Worm (Caenorhabditis elegans) whole organism, late embryonic: ENCODE measurements around the gene Y47D3A.1.

ENCODE experiments used
- C08G9.2 ChIP-seq: sonication (generic microtip); optimal IDR thresholded peaks from 2 replicates; lab custom pipeline; 2016; ENCODE audit warnings: mild to moderate bottlenecking, missing genetic modification characterization, moderate library complexity, missing compliant biosample characterization
- C38D4.7 ChIP-seq: fragments of 200-800 bp; sonication (Bioruptor generic); optimal IDR thresholded peaks from 2 replicates; lab custom pipeline; 2018; ENCODE audit warnings: mild to moderate bottlenecking, missing genetic modification characterization, moderate library complexity, missing compliant biosample characterization
- F13H6.1 ChIP-seq: sonication (generic microtip); optimal IDR thresholded peaks from 2 replicates; lab custom pipeline; 2016; ENCODE audit warnings: missing genetic modification characterization, missing compliant biosample characterization
- K09A11.1 ChIP-seq: sonication (generic microtip); optimal IDR thresholded peaks from 2 replicates; lab custom pipeline; 2017; ENCODE audit warnings: antibody characterized with exemption, mild to moderate bottlenecking, missing genetic modification characterization, missing compliant biosample characterization; ENCODE audit not compliant: insufficient read depth
- T23F11.4 ChIP-seq: fragments of 200-800 bp; sonication (Bioruptor generic); optimal IDR thresholded peaks from 2 replicates; lab custom pipeline; 2018; ENCODE audit warnings: mild to moderate bottlenecking, missing genetic modification characterization, missing compliant biosample characterization
- Y22D7AL.16 ChIP-seq: sonication (generic microtip); optimal IDR thresholded peaks from 2 replicates; lab custom pipeline; 2016; ENCODE audit warnings: missing genetic modification characterization, missing compliant biosample characterization
- ama-1 ChIP-seq: fragments of 150-350 bp; optimal IDR thresholded peaks from 2 replicates; lab custom pipeline; 2014
- ceh-19 ChIP-seq: fragments of 200-800 bp; sonication (Bioruptor generic); optimal IDR thresholded peaks from 2 replicates; lab custom pipeline; 2018; ENCODE audit warnings: mild to moderate bottlenecking, missing genetic modification characterization, missing compliant biosample characterization
- ceh-2 ChIP-seq: sonication (generic microtip); optimal IDR thresholded peaks from 2 replicates; lab custom pipeline; 2016; ENCODE audit warnings: missing genotype, missing genetic modification characterization, missing compliant biosample characterization
- ceh-22 ChIP-seq: sonication (generic microtip); optimal IDR thresholded peaks from 2 replicates; lab custom pipeline; 2017; ENCODE audit warnings: missing biosample characterization, missing genetic modification characterization
- ceh-24 ChIP-seq: sonication (generic microtip); optimal IDR thresholded peaks from 2 replicates; lab custom pipeline; 2016; ENCODE audit warnings: mild to moderate bottlenecking, missing genetic modification characterization, missing compliant biosample characterization
- ceh-30 ChIP-seq: fragments of 150-350 bp; optimal IDR thresholded peaks from 2 replicates; lab custom pipeline; 2014; ENCODE audit warnings: missing biosample characterization, missing genetic modification characterization
- ceh-31 ChIP-seq: sonication (generic microtip); optimal IDR thresholded peaks from 2 replicates; lab custom pipeline; 2016; ENCODE audit warnings: missing genetic modification characterization, missing compliant biosample characterization
- ceh-34 ChIP-seq: sonication (generic microtip); optimal IDR thresholded peaks from 2 replicates; lab custom pipeline; 2016; ENCODE audit warnings: mild to moderate bottlenecking, missing genetic modification characterization, missing compliant biosample characterization
- ceh-45 ChIP-seq: fragments of 200-800 bp; sonication (Bioruptor generic); IDR thresholded peaks from 2 replicates; pipeline ENCODE4 v1.3.6; 2022; ENCODE audit warnings: missing genetic modification reagents, missing genetic modification characterization, missing compliant biosample characterization
- ceh-48 ChIP-seq: sonication (generic microtip); optimal IDR thresholded peaks from 2 replicates; lab custom pipeline; 2016; ENCODE audit warnings: missing genetic modification characterization, inconsistent platforms, missing compliant biosample characterization
- ceh-6 ChIP-seq: fragments of 200-800 bp; sonication (Bioruptor generic); optimal IDR thresholded peaks from 2 replicates; lab custom pipeline; 2018; ENCODE audit warnings: mild to moderate bottlenecking, missing genetic modification characterization, missing compliant biosample characterization
- ceh-9 ChIP-seq: sonication (generic microtip); optimal IDR thresholded peaks from 2 replicates; lab custom pipeline; 2016; ENCODE audit warnings: mild to moderate bottlenecking, missing genetic modification characterization, inconsistent platforms, missing compliant biosample characterization
- che-1 ChIP-seq: sonication (generic microtip); optimal IDR thresholded peaks from 2 replicates; lab custom pipeline; 2016; ENCODE audit warnings: mild to moderate bottlenecking, missing genetic modification characterization, missing compliant biosample characterization
- dmd-4 ChIP-seq: sonication (generic microtip); optimal IDR thresholded peaks from 2 replicates; lab custom pipeline; 2016; ENCODE audit warnings: borderline replicate concordance, missing genetic modification characterization, missing compliant biosample characterization
- dve-1 ChIP-seq: sonication (generic microtip); optimal IDR thresholded peaks from 2 replicates; lab custom pipeline; 2017; ENCODE audit warnings: antibody characterized with exemption, mild to moderate bottlenecking, missing genetic modification characterization, missing compliant biosample characterization
- elt-2 ChIP-seq: sonication (generic microtip); optimal IDR thresholded peaks from 2 replicates; lab custom pipeline; 2016; ENCODE audit warnings: missing genetic modification reagents, missing genetic modification characterization, missing compliant biosample characterization
- elt-4 ChIP-seq: sonication (generic microtip); optimal IDR thresholded peaks from 2 replicates; lab custom pipeline; 2016; ENCODE audit warnings: missing genetic modification characterization, missing compliant biosample characterization
- ets-4 ChIP-seq: sonication (generic microtip); optimal IDR thresholded peaks from 2 replicates; lab custom pipeline; 2016; ENCODE audit warnings: missing genetic modification characterization, missing compliant biosample characterization
- eyg-1 ChIP-seq: sonication (generic microtip); optimal IDR thresholded peaks from 2 replicates; lab custom pipeline; 2016; ENCODE audit warnings: missing genotype, missing genetic modification characterization, missing compliant biosample characterization
- fax-1 ChIP-seq: sonication (generic microtip); optimal IDR thresholded peaks from 2 replicates; lab custom pipeline; 2016; ENCODE audit warnings: missing genotype, missing genetic modification characterization, missing compliant biosample characterization
- fkh-10 ChIP-seq: fragments of 150-350 bp; optimal IDR thresholded peaks from 2 replicates; lab custom pipeline; 2014; ENCODE audit warnings: missing biosample characterization, missing genetic modification reagents, missing genetic modification characterization
- fkh-6 ChIP-seq: sonication (generic microtip); optimal IDR thresholded peaks from 2 replicates; lab custom pipeline; 2016; ENCODE audit warnings: missing genetic modification characterization, missing compliant biosample characterization
- gmeb-2 ChIP-seq: sonication (generic microtip); optimal IDR thresholded peaks from 2 replicates; lab custom pipeline; 2016; ENCODE audit warnings: missing genetic modification characterization, inconsistent platforms, missing compliant biosample characterization
- hlh-13 ChIP-seq: fragments of 200-800 bp; sonication (Bioruptor generic); optimal IDR thresholded peaks from 2 replicates; lab custom pipeline; 2018; ENCODE audit warnings: mild to moderate bottlenecking, missing genetic modification characterization, missing compliant biosample characterization
- hlh-15 ChIP-seq: sonication (generic microtip); optimal IDR thresholded peaks from 2 replicates; lab custom pipeline; 2016; ENCODE audit warnings: missing genetic modification characterization, missing compliant biosample characterization
- hlh-30 ChIP-seq: sonication (generic microtip); optimal IDR thresholded peaks from 2 replicates; lab custom pipeline; 2017; ENCODE audit warnings: antibody characterized with exemption, missing genetic modification characterization, missing compliant biosample characterization; ENCODE audit not compliant: insufficient read depth
- hlh-8 ChIP-seq: sonication (generic microtip); optimal IDR thresholded peaks from 2 replicates; lab custom pipeline; 2016; ENCODE audit warnings: missing genotype, missing genetic modification characterization, missing compliant biosample characterization
- madf-2 ChIP-seq: sonication (generic microtip); optimal IDR thresholded peaks from 2 replicates; lab custom pipeline; 2017; ENCODE audit warnings: missing genetic modification characterization, missing compliant biosample characterization
- nfya-1 ChIP-seq: sonication (generic microtip); optimal IDR thresholded peaks from 2 replicates; lab custom pipeline; 2017; ENCODE audit warnings: missing genetic modification characterization, mild to moderate bottlenecking, missing compliant biosample characterization, antibody characterized with exemption, moderate library complexity
- nhr-11 ChIP-seq: fragments of 150-350 bp; optimal IDR thresholded peaks from 2 replicates; lab custom pipeline; 2014; ENCODE audit warnings: missing biosample characterization, missing genetic modification characterization
- nhr-232 ChIP-seq: sonication (generic microtip); optimal IDR thresholded peaks from 2 replicates; lab custom pipeline; 2016; ENCODE audit warnings: missing genetic modification characterization, missing compliant biosample characterization
- pag-3 ChIP-seq: sonication (generic microtip); optimal IDR thresholded peaks from 2 replicates; lab custom pipeline; 2016; ENCODE audit warnings: missing compliant biosample characterization, missing genetic modification characterization, borderline replicate concordance
- pat-9 ChIP-seq: fragments of 200-800 bp; sonication (Bioruptor generic); optimal IDR thresholded peaks from 2 replicates; lab custom pipeline; 2018; ENCODE audit warnings: mild to moderate bottlenecking, missing genetic modification characterization, moderate library complexity, missing compliant biosample characterization
- pax-1 ChIP-seq: fragments of 150-350 bp; optimal IDR thresholded peaks from 2 replicates; lab custom pipeline; 2014; ENCODE audit warnings: missing biosample characterization, missing genetic modification characterization
- pha-2 ChIP-seq: sonication (generic microtip); optimal IDR thresholded peaks from 2 replicates; lab custom pipeline; 2017; ENCODE audit warnings: mild to moderate bottlenecking, missing genetic modification characterization, missing compliant biosample characterization
- pha-4 ChIP-seq: fragments of 150-350 bp; optimal IDR thresholded peaks from 2 replicates; lab custom pipeline; 2018; ENCODE audit warnings: missing biosample characterization, missing genetic modification reagents, missing genetic modification characterization
- pqm-1 ChIP-seq: sonication (generic microtip); optimal IDR thresholded peaks from 2 replicates; lab custom pipeline; 2016; ENCODE audit warnings: missing genetic modification characterization, missing compliant biosample characterization
- pros-1 ChIP-seq: fragments of 150-350 bp; optimal IDR thresholded peaks from 2 replicates; lab custom pipeline; 2014; ENCODE audit warnings: missing biosample characterization, missing genetic modification reagents, missing genetic modification characterization
- sdc-2 ChIP-seq: sonication (generic microtip); optimal IDR thresholded peaks from 2 replicates; lab custom pipeline; 2016; ENCODE audit warnings: missing genotype, missing genetic modification characterization, missing compliant biosample characterization
- sox-2 ChIP-seq: fragments of 200-800 bp; sonication (Bioruptor generic); IDR thresholded peaks from 2 replicates; pipeline ENCODE4 v1.3.6; 2022; ENCODE audit warnings: missing genetic modification reagents, missing genetic modification characterization, missing compliant biosample characterization
- syd-9 ChIP-seq: sonication (generic microtip); optimal IDR thresholded peaks from 2 replicates; lab custom pipeline; 2016; ENCODE audit warnings: mild to moderate bottlenecking, missing genetic modification characterization, moderate library complexity, missing compliant biosample characterization
- tbx-7 ChIP-seq: sonication (generic microtip); optimal IDR thresholded peaks from 2 replicates; lab custom pipeline; 2016; ENCODE audit warnings: missing genotype, missing genetic modification characterization, missing compliant biosample characterization
- unc-42 ChIP-seq: sonication (generic microtip); optimal IDR thresholded peaks from 2 replicates; lab custom pipeline; 2016; ENCODE audit warnings: missing genotype, missing genetic modification characterization, missing compliant biosample characterization
- unc-55 ChIP-seq: sonication (generic microtip); optimal IDR thresholded peaks from 2 replicates; lab custom pipeline; 2017; ENCODE audit warnings: missing biosample characterization, missing genetic modification reagents, missing genetic modification characterization
- zip-5 ChIP-seq: sonication (generic microtip); optimal IDR thresholded peaks from 2 replicates; lab custom pipeline; 2016; ENCODE audit warnings: missing genetic modification characterization, missing compliant biosample characterization

Gene Y47D3A.1

ce11 chrIII:11119176-11119853, 22.3 kb downstream of the Y47D3A.1 start, which contains the start of the genes sup-35 and Y48A6C.4:
TSS of gene sup-35 (minus strand) at chrIII:11119226.
TSS of gene Y48A6C.4 (plus strand) at chrIII:11119803.
- TF ChIP-seq ets-4 (tag; lab: Kevin White, UChicago) (peak; percentile 97), che-1 (peak; percentile 26), ama-1 (lab: Kevin White, UChicago) (no peak), elt-2 (peak; percentile 95), ceh-34 (peak; percentile 85), ceh-31 (tag; lab: Kevin White, UChicago) (peak; percentile 99), hlh-15 (tag; lab: Kevin White, UChicago) (peak; percentile 82), pax-1 (peak; percentile 43), ceh-30 (tag; lab: Kevin White, UChicago) (no peak), C38D4.7 (GFP tag; lab: Kevin White, UChicago) (peak; percentile 55), Y22D7AL.16 (tag; lab: Kevin White, UChicago) (no peak), elt-4 (tag; lab: Kevin White, UChicago) (no peak), ceh-22 (tag; lab: Kevin White, UChicago) (no peak), nfya-1 (tag; lab: Kevin White, UChicago) (peak; percentile 60), ceh-2 (tag; lab: Kevin White, UChicago) (peak; percentile 98), fkh-10 (no peak), nhr-232 (tag; lab: Kevin White, UChicago) (no peak), ceh-24 (tag; lab: Kevin White, UChicago) (no peak), hlh-30 (no peak), hlh-13 (GFP tag; lab: Kevin White, UChicago) (no peak), hlh-8 (tag; lab: Kevin White, UChicago) (peak; percentile 95), tbx-7 (peak; percentile 98), dmd-4 (tag; lab: Kevin White, UChicago) (peak; percentile 40), fkh-6 (peak; percentile 74), ceh-48 (tag; lab: Kevin White, UChicago) (peak; percentile 14), sox-2 (no peak), pqm-1 (peak; percentile 86), ceh-6 (GFP tag; lab: Kevin White, UChicago) (no peak), gmeb-2 (tag; lab: Kevin White, UChicago) (no peak), nhr-11 (tag; lab: Kevin White, UChicago) (no peak), pha-2 (tag; lab: Kevin White, UChicago) (peak; percentile 72), unc-42 (tag; lab: Kevin White, UChicago) (peak; percentile 93), pat-9 (no peak), eyg-1 (tag; lab: Kevin White, UChicago) (peak; percentile 79), madf-2 (tag; lab: Kevin White, UChicago) (peak; percentile 13), T23F11.4 (GFP tag; lab: Kevin White, UChicago) (no peak), unc-55 (GFP tag; lab: Kevin White, UChicago) (peak; percentile 11), ceh-19 (GFP tag; lab: Kevin White, UChicago) (peak; percentile 58), C08G9.2 (peak; percentile 95), pag-3 (peak; percentile 81), syd-9 (tag; lab: Kevin White, UChicago) (peak; percentile 30), pha-4 (tag; lab: Kevin White, UChicago) (no peak), F13H6.1 (tag; lab: Kevin White, UChicago) (peak; percentile 89), fax-1 (tag; lab: Kevin White, UChicago) (peak; percentile 93), sdc-2 (tag; lab: Kevin White, UChicago) (peak; percentile 19), zip-5 (tag; lab: Kevin White, UChicago) (peak; percentile 97), dve-1 (tag; lab: Kevin White, UChicago) (no peak), ceh-9 (no peak), ceh-45 (GFP tag; lab: Robert Waterston, UW) (no peak), K09A11.1 (tag; lab: Kevin White, UChicago) (no peak), pros-1 (tag; lab: Kevin White, UChicago) (no peak)
